Fruit fly (Drosophila melanogaster) whole organism, embryonic: ENCODE measurements around the gene GAPsec.

ENCODE experiments used
- Abd-B ChIP-seq: fragments of 200-800 bp; sonication (Bioruptor generic); optimal IDR thresholded peaks from 2 replicates; lab custom pipeline; 2018; ENCODE audit warnings: missing biosample characterization, mild to moderate bottlenecking, missing genetic modification characterization, moderate library complexity
- Awh ChIP-seq: fragments of 200-800 bp; sonication (Bioruptor generic); IDR thresholded peaks from 2 replicates; pipeline ENCODE4, ENCODE4 v1.3.6; 2022; ENCODE audit warnings: missing biosample characterization, missing genetic modification characterization
- Bgb ChIP-seq: fragments of 200-800 bp; sonication (Bioruptor generic); IDR thresholded peaks from 2 replicates; pipeline ENCODE4 v1.3.6; 2022; ENCODE audit warnings: missing biosample characterization, missing genetic modification characterization; ENCODE audit not compliant: partially characterized antibody
- CG11085 ChIP-seq: fragments of 200-800 bp; sonication (Bioruptor generic); IDR thresholded peaks from 2 replicates; pipeline ENCODE4 v1.3.6; 2022; ENCODE audit warnings: missing biosample characterization, missing genetic modification characterization
- CG11093 ChIP-seq: fragments of 200-800 bp; sonication (Bioruptor generic); IDR thresholded peaks from 3 replicates; pipeline ENCODE4 v1.3.6; 2022; ENCODE audit warnings: missing biosample characterization, missing genetic modification characterization
- CG14710 ChIP-seq: fragments of 200-800 bp; sonication (Bioruptor generic); optimal IDR thresholded peaks from 3 replicates; lab custom pipeline; 2019; ENCODE audit warnings: missing biosample characterization, mild to moderate bottlenecking, missing genetic modification characterization, moderate library complexity
- CG15696 ChIP-seq: fragments of 200-800 bp; sonication (Bioruptor generic); optimal IDR thresholded peaks from 2 replicates; lab custom pipeline; 2019; ENCODE audit warnings: missing biosample characterization, mild to moderate bottlenecking, missing genetic modification characterization, moderate library complexity
- CG18011 ChIP-seq: fragments of 200-800 bp; sonication (Bioruptor generic); optimal IDR thresholded peaks from 2 replicates; lab custom pipeline; 2017; ENCODE audit warnings: missing biosample characterization, missing genetic modification characterization, mild to moderate bottlenecking, moderate library complexity, missing genotype
- CG18619 ChIP-seq: fragments of 200-800 bp; sonication (Bioruptor generic); optimal IDR thresholded peaks from 3 replicates; lab custom pipeline; 2017; ENCODE audit warnings: missing biosample characterization, mild to moderate bottlenecking, missing genetic modification characterization
- CG2875 ChIP-seq: fragments of 200-800 bp; sonication (Bioruptor generic); optimal IDR thresholded peaks from 2 replicates; lab custom pipeline; 2017; ENCODE audit warnings: missing biosample characterization, mild to moderate bottlenecking, missing genetic modification characterization, missing genetic modification reagents
- CG30403 ChIP-seq: fragments of 200-800 bp; sonication (Bioruptor generic); optimal IDR thresholded peaks from 3 replicates; lab custom pipeline; 2016; ENCODE audit warnings: missing biosample characterization, missing genetic modification characterization
- CG31224 ChIP-seq: fragments of 200-800 bp; sonication (Bioruptor generic); IDR thresholded peaks from 2 replicates; pipeline ENCODE4 v1.3.6; 2022; ENCODE audit warnings: missing biosample characterization, missing genetic modification characterization
- CG32767 ChIP-seq: fragments of 200-800 bp; sonication (Bioruptor generic); IDR thresholded peaks from 2 replicates; pipeline ENCODE4 v1.3.6; 2022; ENCODE audit warnings: missing biosample characterization, missing genetic modification characterization
- CG3847 ChIP-seq: fragments of 200-800 bp; sonication (Bioruptor generic); IDR thresholded peaks from 2 replicates; pipeline ENCODE4 v1.3.6; 2022; ENCODE audit warnings: missing biosample characterization, missing genetic modification characterization
- CG4328 ChIP-seq: fragments of 200-800 bp; sonication (Bioruptor generic); optimal IDR thresholded peaks from 3 replicates; lab custom pipeline; 2017; ENCODE audit warnings: missing biosample characterization, missing genetic modification reagents, missing genetic modification characterization
- CG4360 ChIP-seq: fragments of 200-800 bp; sonication (Bioruptor generic); IDR thresholded peaks from 2 replicates; pipeline ENCODE4 v1.3.6; 2022; ENCODE audit warnings: missing biosample characterization, missing genetic modification characterization
- CG43689 ChIP-seq: fragments of 200-800 bp; sonication (Bioruptor generic); IDR thresholded peaks from 2 replicates; pipeline ENCODE4 v1.3.6; 2022; ENCODE audit warnings: missing biosample characterization, missing genetic modification characterization
- CG6791 ChIP-seq: fragments of 200-800 bp; sonication (Bioruptor generic); IDR thresholded peaks from 3 replicates; pipeline ENCODE4 v1.3.6; 2022; ENCODE audit warnings: missing biosample characterization, missing genetic modification characterization; ENCODE audit not compliant: partially characterized antibody
- CG8359 ChIP-seq: fragments of 200-800 bp; sonication (Bioruptor generic); optimal IDR thresholded peaks from 2 replicates; lab custom pipeline; 2017; ENCODE audit warnings: missing biosample characterization, mild to moderate bottlenecking, missing genetic modification characterization, borderline replicate concordance
- Fer3 ChIP-seq: fragments of 200-800 bp; sonication (Bioruptor generic); optimal IDR thresholded peaks from 2 replicates; lab custom pipeline; 2018; ENCODE audit warnings: missing biosample characterization, mild to moderate bottlenecking, missing genetic modification characterization, moderate library complexity
- HmgZ ChIP-seq: fragments of 200-800 bp; sonication (Bioruptor generic); optimal IDR thresholded peaks from 2 replicates; lab custom pipeline; 2018; ENCODE audit warnings: missing biosample characterization, mild to moderate bottlenecking, missing genetic modification characterization
- Hmx ChIP-seq: fragments of 200-800 bp; sonication (Bioruptor generic); optimal IDR thresholded peaks from 2 replicates; lab custom pipeline; 2016; ENCODE audit warnings: missing biosample characterization, missing genetic modification characterization
- Hsf ChIP-seq: fragments of 200-800 bp; sonication (Bioruptor generic); optimal IDR thresholded peaks from 3 replicates; lab custom pipeline; 2016; ENCODE audit warnings: missing biosample characterization, missing genetic modification characterization
- Med ChIP-seq: fragments of 200-800 bp; sonication (Bioruptor generic); peaks from one replicate; lab custom pipeline; 2016; ENCODE audit warnings: missing biosample characterization, missing genetic modification characterization, mild to moderate bottlenecking, inconsistent platforms, moderate library complexity
- Mrtf ChIP-seq: fragments of 200-800 bp; sonication (Bioruptor generic); IDR thresholded peaks from 3 replicates; pipeline ENCODE4 v1.3.6; 2022; ENCODE audit warnings: missing biosample characterization, missing genetic modification characterization
- Side ChIP-seq: fragments of 200-800 bp; sonication (Bioruptor generic); optimal IDR thresholded peaks from 2 replicates; lab custom pipeline; 2016; ENCODE audit warnings: missing biosample characterization, missing genetic modification characterization
- croc ChIP-seq: fragments of 200-800 bp; sonication (Bioruptor generic); conservative IDR thresholded peaks from 3 replicates; pipeline ENCODE4 v1.3.6; 2022; ENCODE audit warnings: missing biosample characterization, missing genetic modification characterization
- crol ChIP-seq: fragments of 200-800 bp; sonication (Bioruptor generic); IDR thresholded peaks from 2 replicates; pipeline ENCODE4 v1.3.6; 2022; ENCODE audit warnings: missing biosample characterization, missing genetic modification characterization
- gce ChIP-seq: fragments of 200-800 bp; sonication (Bioruptor generic); IDR thresholded peaks from 3 replicates; pipeline ENCODE4 v1.3.6; 2022; ENCODE audit warnings: missing biosample characterization, missing genetic modification characterization
- klu ChIP-seq: fragments of 200-800 bp; sonication (Bioruptor generic); IDR thresholded peaks from 2 replicates; pipeline ENCODE4 v1.3.6; 2022; ENCODE audit warnings: missing biosample characterization, missing genetic modification characterization
- mld ChIP-seq: fragments of 200-800 bp; sonication (Bioruptor generic); IDR thresholded peaks from 3 replicates; pipeline ENCODE4 v1.3.6; 2022; ENCODE audit warnings: missing biosample characterization, missing genetic modification characterization; ENCODE audit not compliant: partially characterized antibody
- nerfin-1 ChIP-seq: fragments of 200-800 bp; sonication (Bioruptor generic); optimal IDR thresholded peaks from 3 replicates; lab custom pipeline; 2019; ENCODE audit warnings: missing biosample characterization, mild to moderate bottlenecking, missing genetic modification characterization, moderate library complexity
- prd ChIP-seq, 3 experiments: fragments of >200 bp in 2 of 3; fragments of 200-800 bp in 1 of 3; sonication (Bioruptor generic) in 1 of 3; optimal IDR thresholded peaks in 2 of 3; IDR thresholded peaks in 1 of 3; 2 replicates in 2 of 3; 3 replicates in 1 of 3; pipeline versions ENCODE4 v1.3.6 to Lab custom; 2017 to 2022; ENCODE audit warnings: missing biosample characterization in 1 of 3, missing genetic modification characterization in 1 of 3
- pros ChIP-seq: fragments of 200-800 bp; sonication (Bioruptor generic); optimal IDR thresholded peaks from 3 replicates; lab custom pipeline; 2019; ENCODE audit warnings: missing biosample characterization, mild to moderate bottlenecking, missing genetic modification characterization, moderate library complexity
- row ChIP-seq: fragments of 200-800 bp; sonication (Bioruptor generic); IDR thresholded peaks from 3 replicates; pipeline ENCODE4 v1.3.6; 2022; ENCODE audit warnings: missing biosample characterization, missing genetic modification characterization
- seq ChIP-seq: fragments of 200-800 bp; sonication (Bioruptor generic); IDR thresholded peaks from 2 replicates; pipeline ENCODE4 v1.3.6; 2022; ENCODE audit warnings: missing biosample characterization, missing genetic modification characterization
- tll ChIP-seq, 2 experiments: fragments of 200-800 bp in 1 of 2; fragments of >200 bp in 1 of 2; sonication (Bioruptor generic) in 1 of 2; optimal IDR thresholded peaks; 2 replicates each; lab custom pipeline; 2017 to 2019; ENCODE audit warnings: missing biosample characterization in 2 of 2, missing genetic modification characterization in 2 of 2, mild to moderate bottlenecking in 1 of 2, moderate library complexity in 1 of 2
- tx ChIP-seq: fragments of 200-800 bp; sonication (Bioruptor generic); optimal IDR thresholded peaks from 2 replicates; lab custom pipeline; 2016; ENCODE audit warnings: missing biosample characterization, missing genetic modification characterization
- zen ChIP-seq: fragments of 200-800 bp; sonication (Bioruptor generic); optimal IDR thresholded peaks from 3 replicates; lab custom pipeline; 2018; ENCODE audit warnings: missing biosample characterization, mild to moderate bottlenecking, missing genetic modification characterization, moderate library complexity

The GAPsec gene

DNA sequence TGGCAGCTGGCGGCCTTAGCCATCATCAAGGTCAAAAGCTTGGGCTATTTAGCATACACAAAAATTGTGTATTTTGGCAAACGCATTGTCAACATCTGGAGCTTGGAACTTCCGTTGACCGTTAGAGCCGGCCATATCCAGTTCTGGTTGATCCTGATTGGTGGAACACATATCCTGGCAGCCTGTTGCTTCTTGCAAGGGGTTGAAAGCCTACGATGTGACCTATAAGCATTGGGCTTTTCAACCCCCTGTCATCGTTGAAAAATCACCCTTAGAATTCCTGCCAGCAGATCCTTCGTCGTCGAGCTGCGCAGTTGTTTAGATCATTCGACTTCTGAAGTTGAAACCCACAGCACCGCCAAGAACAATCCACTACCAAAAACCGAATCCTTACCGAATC is 23.1 kb upstream of the GAPsec start, which contains the start of the genes CG13305 and Pex7 (continued):
- TF ChIP-seq nerfin-1 (tag; lab: Kevin White, UChicago) (no peak), row (GFP tag; lab: Robert Waterston, UW) (no peak), CG11093 (GFP tag; lab: Robert Waterston, UW) (no peak), mld (GFP tag; lab: Robert Waterston, UW) (no peak), Hsf (GFP tag; lab: Kevin White, UChicago) (no peak), Fer3 (tag; lab: Kevin White, UChicago) (no peak), seq (GFP tag; lab: Robert Waterston, UW) (peak; percentile 60; the same call in 1 of the 2 replicates), Bgb (GFP tag; lab: Robert Waterston, UW) (no peak)

DNA sequence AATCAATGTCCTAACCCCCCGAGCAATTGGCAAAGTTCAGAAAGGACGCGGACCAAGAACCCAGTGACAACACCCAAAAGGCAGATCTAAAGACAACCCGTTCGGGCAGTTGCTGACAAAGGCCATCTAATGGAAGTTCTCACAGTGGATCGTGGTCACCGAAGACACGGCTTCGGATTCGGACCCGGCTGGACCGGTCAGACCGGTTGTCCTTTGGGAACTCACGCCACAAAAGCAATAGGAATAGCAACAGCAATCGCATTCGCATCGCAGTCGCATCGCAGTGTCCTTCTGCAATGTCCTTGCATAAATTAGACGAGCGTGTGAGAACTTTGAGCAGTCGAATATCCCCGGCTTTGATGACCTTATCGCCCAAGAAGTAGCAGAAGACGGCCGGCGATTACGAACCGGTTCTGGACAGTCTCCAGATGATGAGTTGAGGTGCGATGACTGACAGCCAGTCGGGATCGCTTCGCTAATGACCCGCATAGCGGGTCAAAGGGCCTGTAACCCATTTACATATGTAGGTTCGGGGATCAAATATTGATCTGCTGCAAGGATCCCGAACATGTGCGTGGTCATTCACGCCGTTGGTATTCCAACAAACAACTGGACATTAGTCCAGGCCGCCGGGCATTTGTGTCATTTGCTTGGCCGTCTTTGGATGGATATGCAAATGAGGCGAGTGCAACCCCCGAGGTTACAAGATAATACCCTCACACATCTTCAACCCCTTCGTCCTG is 20.3 kb upstream of the GAPsec start:
- TF ChIP-seq CG14710 (no peak), pros (GFP tag; lab: Kevin White, UChicago) (peak; percentile 62), CG3847 (GFP tag; lab: Robert Waterston, UW) (no peak), CG18619 (GFP tag; lab: Kevin White, UChicago) (no peak), klu (GFP tag; lab: Robert Waterston, UW) (no peak), Awh (no peak), CG4360 (GFP tag; lab: Robert Waterston, UW) (no peak), HmgZ (tag; lab: Kevin White, UChicago) (no peak), CG43689 (GFP tag; lab: Robert Waterston, UW) (no peak), Mrtf (no peak), CG18011 (no peak), CG6791 (GFP tag; lab: Robert Waterston, UW) (no peak), zen (peak; percentile 77), tll (GFP tag; optimal IDR thresholded peaks at IDR 0.05; lab: Kevin White, UChicago) (peak in 1 of 2 experiments; percentile 63)

- TF ChIP-seq CG11085 (GFP tag; lab: Robert Waterston, UW) (no peak), CG32767 (GFP tag; lab: Robert Waterston, UW) (no peak), croc (no peak), tx (GFP tag; lab: Kevin White, UChicago) (no peak), CG15696 (tag; lab: Kevin White, UChicago) (no peak), gce (no peak), Med (GFP tag; lab: Kevin White, UChicago) (no peak), CG30403 (no peak), CG31224 (GFP tag; lab: Robert Waterston, UW) (no peak), CG4328 (no peak), Hmx (no peak), CG2875 (GFP tag; lab: Kevin White, UChicago) (no peak), prd (optimal IDR thresholded peaks at IDR 0.05; lab: Kevin White, UChicago) (no peak), prd (GFP tag; IDR thresholded peaks at IDR 0.05; lab: Robert Waterston, UW) (no peak), Abd-B (no peak), crol (GFP tag; lab: Robert Waterston, UW) (no peak), Side (GFP tag; lab: Kevin White, UChicago) (no peak), CG8359 (no peak)
These were observed 17.3 kb upstream of the GAPsec start for dm6 chr3L:8641049-8641448.
